Fruit fly (Drosophila melanogaster): ENCODE data around the gene TM9SF2.
A peak's percentile ranks its signal among the peaks of the same experiment; 100 is the strongest.

Gene TM9SF2

DNA sequence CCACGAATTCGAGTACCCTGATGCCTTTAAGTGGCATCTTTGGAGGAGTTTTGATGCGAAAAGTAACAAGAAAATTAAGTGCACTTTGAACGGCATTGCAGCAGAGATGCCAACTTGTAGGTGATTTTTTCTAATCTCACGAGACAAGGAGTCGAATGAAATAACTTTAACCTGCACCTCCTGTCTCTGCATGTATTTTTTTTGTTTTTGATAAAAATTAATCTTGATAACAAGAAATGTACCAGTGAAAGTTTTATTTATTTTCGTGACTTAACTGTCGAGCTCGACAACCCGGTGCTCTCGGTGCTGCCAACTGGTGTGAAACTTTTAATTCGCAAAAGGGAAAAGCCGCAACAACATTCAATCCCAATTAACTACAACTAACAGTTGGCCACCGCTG is 18.1 kb upstream of the TM9SF2 start, which contains the start of the genes Amacr and Ns4:
TSS of gene Amacr (minus strand) at position 182 of the 400 bp plus-strand sequence.
TSS of gene Ns4 (plus strand) at position 317 of the 400 bp plus-strand sequence.
- TF ChIP-seq CG7101 (tag; optimal IDR thresholded peaks at IDR 0.05) (peak; percentile 66), CG5204 (GFP tag; optimal IDR thresholded peaks at IDR 0.05) (peak; percentile 64), cic (GFP tag; optimal IDR thresholded peaks at IDR 0.05) (peak; percentile 23), kay (GFP tag; ENCODE audit: borderline replicate concordance) (no peak), bab1 (GFP tag; optimal IDR thresholded peaks at IDR 0.05) (peak; percentile 78), toe (GFP tag; optimal IDR thresholded peaks at IDR 0.05) (peak; percentile 90), CG12768 (GFP tag; optimal IDR thresholded peaks at IDR 0.05) (peak; percentile 82), tj (GFP tag; optimal IDR thresholded peaks at IDR 0.05) (peak; percentile 47), CG1620 (GFP tag; optimal IDR thresholded peaks at IDR 0.05) (peak; percentile 61), Hr96 (GFP tag; optimal IDR thresholded peaks at IDR 0.05) (peak; percentile 84), Crg-1 (GFP tag; optimal IDR thresholded peaks at IDR 0.05) (peak; percentile 48), CG11617 (GFP tag; optimal IDR thresholded peaks at IDR 0.05) (peak; percentile 74), CG7045 (GFP tag; optimal IDR thresholded peaks at IDR 0.05) (peak; percentile 48), CG33017 (tag; optimal IDR thresholded peaks at IDR 0.05) (peak; percentile 49), pad (GFP tag; optimal IDR thresholded peaks at IDR 0.05) (peak; percentile 26), cnc (optimal IDR thresholded peaks at IDR 0.05) (no peak), CG14711 (tag; optimal IDR thresholded peaks at IDR 0.05) (peak; percentile 95), Mnt (GFP tag; optimal IDR thresholded peaks at IDR 0.05) (peak; percentile 48), ovo (GFP tag; optimal IDR thresholded peaks at IDR 0.05) (no peak), Clk (GFP tag; optimal IDR thresholded peaks at IDR 0.05) (no peak)

DNA sequence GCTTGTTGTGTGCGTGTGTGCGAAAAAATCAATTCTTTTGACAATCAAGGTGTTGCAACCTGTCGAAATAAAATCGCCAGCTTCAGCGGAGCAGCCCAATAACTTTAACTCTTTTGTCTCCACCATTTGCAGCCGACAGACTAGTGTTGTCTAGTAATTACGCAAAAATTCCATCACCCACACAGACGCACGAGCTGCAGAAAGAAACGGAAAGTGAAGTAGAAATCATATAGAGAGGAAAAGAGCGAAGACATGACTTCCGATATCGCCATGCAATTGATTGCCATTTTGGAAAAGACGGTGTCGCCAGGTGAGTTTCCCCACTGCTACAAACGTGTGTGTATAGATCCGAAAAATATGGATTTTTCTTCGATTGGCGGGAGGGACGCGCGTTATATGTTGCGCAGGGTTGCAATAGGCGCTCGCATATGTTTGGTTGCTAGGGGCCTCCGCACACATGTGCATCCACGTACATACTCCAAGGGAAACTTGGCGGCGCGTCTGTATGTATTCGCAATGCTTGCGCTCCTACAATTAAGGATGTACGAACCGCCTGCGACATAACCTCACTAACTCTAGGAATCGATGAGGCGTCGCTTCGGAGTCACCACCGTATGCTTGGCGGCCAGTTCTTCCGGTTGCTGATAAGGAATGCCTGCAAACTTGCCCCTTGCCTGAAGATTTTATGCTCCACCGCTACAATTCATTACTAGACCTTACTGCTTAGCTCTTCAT is 1.2 kb upstream of the TM9SF2 start:
- TF ChIP-seq cic (GFP tag; optimal IDR thresholded peaks at IDR 0.05) (peak; percentile 4), CG5204 (GFP tag; optimal IDR thresholded peaks at IDR 0.05) (no peak), tj (GFP tag; optimal IDR thresholded peaks at IDR 0.05) (no peak), kay (GFP tag; ENCODE audit: borderline replicate concordance) (no peak), toe (GFP tag; optimal IDR thresholded peaks at IDR 0.05) (no peak), Clk (GFP tag; optimal IDR thresholded peaks at IDR 0.05) (no peak), CG33017 (tag; optimal IDR thresholded peaks at IDR 0.05) (no peak), CG7045 (GFP tag; optimal IDR thresholded peaks at IDR 0.05) (no peak), bab1 (GFP tag; optimal IDR thresholded peaks at IDR 0.05) (no peak), CG12768 (GFP tag; optimal IDR thresholded peaks at IDR 0.05) (no peak), ovo (GFP tag; optimal IDR thresholded peaks at IDR 0.05) (no peak), Mnt (GFP tag; optimal IDR thresholded peaks at IDR 0.05) (peak; percentile 41), CG1620 (GFP tag; optimal IDR thresholded peaks at IDR 0.05) (no peak), pad (GFP tag; optimal IDR thresholded peaks at IDR 0.05) (no peak), CG11617 (GFP tag; optimal IDR thresholded peaks at IDR 0.05) (no peak), Hr96 (GFP tag; optimal IDR thresholded peaks at IDR 0.05) (no peak), CG7101 (tag; optimal IDR thresholded peaks at IDR 0.05) (no peak), Crg-1 (GFP tag; optimal IDR thresholded peaks at IDR 0.05) (no peak), CG14711 (tag; optimal IDR thresholded peaks at IDR 0.05) (peak; percentile 23), cnc (optimal IDR thresholded peaks at IDR 0.05) (no peak)

DNA sequence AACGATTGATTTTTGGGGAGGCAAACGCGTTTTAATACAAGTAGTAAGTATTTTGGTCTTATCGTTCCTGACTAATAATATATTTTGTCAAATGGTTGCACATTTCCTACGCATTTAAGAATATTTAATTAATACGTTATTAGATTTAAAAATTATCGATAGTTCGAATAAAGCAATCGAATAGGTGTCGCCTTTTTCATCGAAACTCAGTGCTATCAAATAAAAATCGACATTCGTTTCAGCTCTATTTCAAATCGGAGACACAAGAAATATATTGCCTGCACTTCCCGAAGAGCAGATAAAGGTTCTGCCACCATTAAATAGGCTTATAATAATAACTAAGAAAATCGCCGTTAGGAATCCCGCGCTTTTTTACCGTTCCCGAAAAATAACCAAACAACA is 579 bp upstream of the TM9SF2 start:
- no peak for TF ChIP-seq CG7045 (GFP tag; optimal IDR thresholded peaks at IDR 0.05)
- TF ChIP-seq Clk (GFP tag; optimal IDR thresholded peaks at IDR 0.05) = no peak
- TF ChIP-seq cic (GFP tag; optimal IDR thresholded peaks at IDR 0.05) = no peak
- no peak for TF ChIP-seq kay (GFP tag; ENCODE audit: borderline replicate concordance)
- no peak for TF ChIP-seq cnc (optimal IDR thresholded peaks at IDR 0.05)
- TF ChIP-seq Crg-1 (GFP tag; optimal IDR thresholded peaks at IDR 0.05) = no peak
- TF ChIP-seq CG33017 (tag; optimal IDR thresholded peaks at IDR 0.05) = no peak
- no peak for TF ChIP-seq ovo (GFP tag; optimal IDR thresholded peaks at IDR 0.05)
- no peak for TF ChIP-seq Mnt (GFP tag; optimal IDR thresholded peaks at IDR 0.05)
- no peak for TF ChIP-seq CG5204 (GFP tag; optimal IDR thresholded peaks at IDR 0.05)
- TF ChIP-seq CG1620 (GFP tag; optimal IDR thresholded peaks at IDR 0.05) = no peak
- TF ChIP-seq CG7101 (tag; optimal IDR thresholded peaks at IDR 0.05) = no peak
- TF ChIP-seq bab1 (GFP tag; optimal IDR thresholded peaks at IDR 0.05) = no peak

DNA sequence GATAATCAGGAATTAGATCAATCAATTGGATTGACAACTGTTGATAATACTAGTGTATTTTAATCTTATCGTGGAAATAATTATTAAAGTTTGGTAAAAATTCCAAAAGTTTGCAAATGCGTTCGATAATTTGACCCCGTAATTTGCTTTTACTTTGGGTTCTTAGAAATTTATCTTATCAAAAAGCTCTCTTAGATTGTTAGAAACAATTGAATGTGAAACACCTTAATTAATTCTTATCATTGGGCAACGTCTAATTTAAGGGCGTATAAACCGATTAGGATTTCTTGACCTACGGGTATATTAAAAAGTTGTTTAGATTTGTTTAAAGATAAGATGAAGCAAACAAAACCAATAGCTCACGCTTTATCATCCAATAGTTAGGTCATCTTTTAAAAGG is 1.1 kb downstream of the TM9SF2 start:
- no peak for TF ChIP-seq cic (GFP tag; optimal IDR thresholded peaks at IDR 0.05)
- no peak for TF ChIP-seq CG1620 (GFP tag; optimal IDR thresholded peaks at IDR 0.05)
- no peak for TF ChIP-seq CG7045 (GFP tag; optimal IDR thresholded peaks at IDR 0.05)
- no peak for TF ChIP-seq Hr96 (GFP tag; optimal IDR thresholded peaks at IDR 0.05)
- TF ChIP-seq CG7101 (tag; optimal IDR thresholded peaks at IDR 0.05) = no peak
- TF ChIP-seq CG5204 (GFP tag; optimal IDR thresholded peaks at IDR 0.05) = no peak
- no peak for TF ChIP-seq Crg-1 (GFP tag; optimal IDR thresholded peaks at IDR 0.05)
- no peak for TF ChIP-seq bab1 (GFP tag; optimal IDR thresholded peaks at IDR 0.05)
- no peak for TF ChIP-seq pad (GFP tag; optimal IDR thresholded peaks at IDR 0.05)
- TF ChIP-seq CG14711 (tag; optimal IDR thresholded peaks at IDR 0.05) = no peak

DNA sequence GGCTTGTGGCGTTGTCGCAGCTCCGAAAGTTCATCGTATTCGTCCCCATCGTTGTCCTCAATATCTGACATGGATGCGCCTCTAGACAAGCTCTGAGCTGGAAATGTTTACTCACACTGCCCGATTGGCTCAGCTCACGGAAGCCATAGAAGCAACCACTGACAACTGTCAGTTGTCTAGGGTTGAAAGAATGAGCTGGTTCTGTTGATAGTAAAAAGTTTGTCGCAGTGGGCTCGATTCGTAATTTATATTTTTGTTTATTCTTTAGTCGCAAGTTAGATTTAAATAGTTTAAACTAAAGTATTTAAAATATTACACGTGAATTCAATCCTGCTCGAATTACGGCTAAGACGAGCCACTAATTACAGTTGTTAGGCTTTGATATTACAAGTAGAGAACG is 3.9 kb downstream of the TM9SF2 start, which contains the start of gene CarT:
TSS of gene CarT (minus strand) at position 101 of the 400 bp plus-strand sequence.
- TF ChIP-seq CG5204 (GFP tag; optimal IDR thresholded peaks at IDR 0.05) = no peak
- TF ChIP-seq ovo (GFP tag; optimal IDR thresholded peaks at IDR 0.05) = no peak
- no peak for TF ChIP-seq CG7045 (GFP tag; optimal IDR thresholded peaks at IDR 0.05)
- TF ChIP-seq pad (GFP tag; optimal IDR thresholded peaks at IDR 0.05) = no peak
- no peak for TF ChIP-seq tj (GFP tag; optimal IDR thresholded peaks at IDR 0.05)
- TF ChIP-seq CG7101 (tag; optimal IDR thresholded peaks at IDR 0.05) = no peak

DNA sequence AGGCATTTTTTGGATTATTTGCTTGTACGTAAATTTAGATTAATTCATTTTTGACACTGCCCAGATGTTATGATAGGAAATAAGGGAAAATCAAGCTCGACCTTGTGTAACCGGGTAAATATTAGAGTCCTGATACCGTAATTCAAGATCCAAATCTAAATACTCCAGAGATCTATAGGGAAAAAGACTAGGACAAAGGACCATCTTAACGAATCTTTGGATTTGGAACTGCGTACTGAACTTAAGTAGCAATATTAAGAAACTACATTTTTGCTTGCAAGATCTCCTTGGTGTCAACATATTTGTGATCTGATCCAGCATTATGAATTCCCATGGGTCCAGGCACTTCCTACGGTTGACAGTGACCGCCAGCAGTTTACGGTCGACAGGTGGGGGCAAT is 7.7 kb downstream of the TM9SF2 start, which contains the start of gene CG9316:
TSS of gene CG9316 (minus strand) at position 101 of the 400 bp plus-strand sequence.
- TF ChIP-seq pad (GFP tag; optimal IDR thresholded peaks at IDR 0.05) (no peak), ovo (GFP tag; optimal IDR thresholded peaks at IDR 0.05) (no peak), CG12768 (GFP tag; optimal IDR thresholded peaks at IDR 0.05) (no peak), CG5204 (GFP tag; optimal IDR thresholded peaks at IDR 0.05) (no peak), tj (GFP tag; optimal IDR thresholded peaks at IDR 0.05) (no peak), CG14711 (tag; optimal IDR thresholded peaks at IDR 0.05) (no peak), Hr96 (GFP tag; optimal IDR thresholded peaks at IDR 0.05) (no peak), CG7045 (GFP tag; optimal IDR thresholded peaks at IDR 0.05) (no peak)
